1 fruit fly cellular context compared by ENCODE assay signal in the genomic region with DNA sequence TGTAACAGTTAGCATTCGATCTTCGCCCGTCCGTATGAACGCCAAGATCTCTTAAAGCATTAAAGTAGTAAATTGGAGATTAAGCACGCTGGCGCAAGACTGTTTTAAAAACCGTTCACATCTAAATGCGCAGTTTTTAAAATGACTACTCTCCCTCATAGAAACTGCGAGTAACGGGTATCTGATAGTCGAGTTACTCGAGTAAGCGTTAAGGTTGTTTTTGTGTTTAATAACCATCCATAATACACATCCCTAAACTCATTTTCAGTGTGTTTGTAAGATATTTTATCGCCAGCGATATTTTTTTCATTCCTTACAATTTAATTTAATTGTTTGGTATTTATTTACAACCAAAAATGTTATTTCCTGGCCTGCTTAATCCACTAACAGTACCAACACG.
TF ChIP-seq lines count a peak whose summit lies in the region.

No protein-coding gene starts in this region.

TF ChIP-seq in whole organism, embryonic, 481 proteins besides CTCF, POLR2A, EP300 and RAD21 (continued from another document):
- TF ChIP-seq Oaz (GFP tag; IDR thresholded peaks at IDR 0.05; lab: Robert Waterston, UW) (no peak), Lim3 (GFP tag; IDR thresholded peaks at IDR 0.05; lab: Robert Waterston, UW) (no peak), zfh2 (GFP tag; optimal IDR thresholded peaks at IDR 0.05; lab: Kevin White, UChicago) (no peak), CG8944 (GFP tag; optimal IDR thresholded peaks at IDR 0.05; lab: Kevin White, UChicago) (no peak), vnd (GFP tag; IDR thresholded peaks at IDR 0.05; lab: Robert Waterston, UW; ENCODE audit: partially characterized antibody) (peak; percentile 43; the same call in 1 of the 3 replicates), CG8281 (tag; optimal IDR thresholded peaks at IDR 0.05; lab: Kevin White, UChicago) (no peak), Atf6 (GFP tag; IDR thresholded peaks at IDR 0.05; lab: Robert Waterston, UW) (no peak), Hmr (GFP tag; optimal IDR thresholded peaks at IDR 0.05; lab: Kevin White, UChicago) (no peak), kni (GFP tag; optimal IDR thresholded peaks at IDR 0.05; lab: Kevin White, UChicago) (no peak), CG2129 (GFP tag; IDR thresholded peaks at IDR 0.05; lab: Robert Waterston, UW; ENCODE audit: partially characterized antibody) (no peak), Myb (GFP tag; optimal IDR thresholded peaks at IDR 0.05; lab: Kevin White, UChicago) (no peak), CG12155 (GFP tag; optimal IDR thresholded peaks at IDR 0.05; lab: Kevin White, UChicago) (no peak), HLH54F (GFP tag; optimal IDR thresholded peaks at IDR 0.05; lab: Kevin White, UChicago) (no peak), cad (GFP tag; optimal IDR thresholded peaks at IDR 0.05; lab: Kevin White, UChicago) (no peak), bigmax (GFP tag; optimal IDR thresholded peaks at IDR 0.05; lab: Kevin White, UChicago) (no peak), abd-A (tag; optimal IDR thresholded peaks at IDR 0.05; lab: Kevin White, UChicago) (no peak), CG7963 (GFP tag; IDR thresholded peaks at IDR 0.05; lab: Robert Waterston, UW; ENCODE audit: partially characterized antibody) (peak; percentile 62; the same call in 1 of the 3 replicates), az2 (GFP tag; optimal IDR thresholded peaks at IDR 0.05; lab: Kevin White, UChicago) (no peak), CG31224 (GFP tag; IDR thresholded peaks at IDR 0.05; lab: Robert Waterston, UW) (no peak), CG17912 (GFP tag; optimal IDR thresholded peaks at IDR 0.05; lab: Kevin White, UChicago) (no peak), CG10321 (GFP tag; IDR thresholded peaks at IDR 0.05; lab: Robert Waterston, UW) (no peak), CG7786 (GFP tag; optimal IDR thresholded peaks at IDR 0.05; lab: Kevin White, UChicago) (no peak), CG18011 (GFP tag; optimal IDR thresholded peaks at IDR 0.05; lab: Kevin White, UChicago) (no peak), pum (GFP tag; optimal IDR thresholded peaks at IDR 0.05; lab: Kevin White, UChicago) (no peak), CG6765 (GFP tag; optimal IDR thresholded peaks at IDR 0.05; lab: Kevin White, UChicago) (no peak), Rx (GFP tag; IDR thresholded peaks at IDR 0.05; lab: Robert Waterston, UW) (no peak)
